Fruit fly (Drosophila melanogaster) whole organism, embryonic: Measurements from ENCODE around the gene CG11382.

Source experiments
- CG1024 ChIP-seq: fragments of 200-800 bp; sonication (Bioruptor generic); IDR thresholded peaks from 2 replicates; pipeline ENCODE4 v1.3.6; 2022; ENCODE audit warnings: missing biosample characterization, missing genetic modification characterization
- CG11398 ChIP-seq: fragments of 200-800 bp; sonication (Bioruptor generic); optimal IDR thresholded peaks from 2 replicates; lab custom pipeline; 2016; ENCODE audit warnings: missing biosample characterization, missing genetic modification characterization
- CG12942 ChIP-seq: fragments of 200-800 bp; sonication (Bioruptor generic); optimal IDR thresholded peaks from 3 replicates; lab custom pipeline; 2016; ENCODE audit warnings: missing biosample characterization, missing genetic modification characterization
- CG13424 ChIP-seq: fragments of 200-800 bp; sonication (Bioruptor generic); optimal IDR thresholded peaks from 2 replicates; lab custom pipeline; 2019; ENCODE audit warnings: missing biosample characterization, mild to moderate bottlenecking, missing genetic modification characterization, moderate library complexity
- CG13775 ChIP-seq: fragments of 200-800 bp; sonication (Bioruptor generic); optimal IDR thresholded peaks from 3 replicates; lab custom pipeline; 2017; ENCODE audit warnings: missing biosample characterization, mild to moderate bottlenecking, missing genetic modification characterization
- CG14667 ChIP-seq: fragments of 200-800 bp; sonication (Bioruptor generic); IDR thresholded peaks from 2 replicates; pipeline ENCODE4 v1.3.6; 2022; ENCODE audit warnings: missing biosample characterization, missing genetic modification characterization
- CG17361 ChIP-seq: fragments of 200-800 bp; sonication (Bioruptor generic); IDR thresholded peaks from 3 replicates; pipeline ENCODE4 v1.3.6; 2022; ENCODE audit warnings: missing biosample characterization, missing genetic modification characterization
- CG1832 ChIP-seq: fragments of 200-800 bp; sonication (Bioruptor generic); optimal IDR thresholded peaks from 2 replicates; lab custom pipeline; 2017; ENCODE audit warnings: missing biosample characterization, mild to moderate bottlenecking, missing genetic modification characterization, inconsistent platforms
- CG18619 ChIP-seq: fragments of 200-800 bp; sonication (Bioruptor generic); optimal IDR thresholded peaks from 3 replicates; lab custom pipeline; 2017; ENCODE audit warnings: missing biosample characterization, mild to moderate bottlenecking, missing genetic modification characterization
- CG2678 ChIP-seq: fragments of 200-800 bp; sonication (Bioruptor generic); optimal IDR thresholded peaks from 3 replicates; lab custom pipeline; 2019; ENCODE audit warnings: missing biosample characterization, mild to moderate bottlenecking, missing genetic modification characterization, moderate library complexity
- CG34376 ChIP-seq: fragments of 200-800 bp; sonication (Bioruptor generic); optimal IDR thresholded peaks from 2 replicates; lab custom pipeline; 2018; ENCODE audit warnings: missing biosample characterization, mild to moderate bottlenecking, missing genetic modification characterization
- CG5180 ChIP-seq: fragments of 200-800 bp; sonication (Bioruptor generic); optimal IDR thresholded peaks from 3 replicates; lab custom pipeline; 2017; ENCODE audit warnings: missing biosample characterization, missing genetic modification characterization, mild to moderate bottlenecking, moderate library complexity, missing genetic modification reagents
- CG6683 ChIP-seq: fragments of 200-800 bp; sonication (Bioruptor generic); optimal IDR thresholded peaks from 2 replicates; lab custom pipeline; 2017; ENCODE audit warnings: missing biosample characterization, mild to moderate bottlenecking, missing genetic modification characterization, missing genetic modification reagents
- CG6813 ChIP-seq: fragments of 200-800 bp; sonication (Bioruptor generic); optimal IDR thresholded peaks from 2 replicates; lab custom pipeline; 2017; ENCODE audit warnings: missing biosample characterization, missing genetic modification characterization, mild to moderate bottlenecking, moderate library complexity, missing genetic modification reagents
- CG8388 ChIP-seq: fragments of 200-800 bp; sonication (Bioruptor generic); optimal IDR thresholded peaks from 2 replicates; lab custom pipeline; 2019; ENCODE audit warnings: missing biosample characterization, mild to moderate bottlenecking, missing genetic modification characterization, moderate library complexity
- Elba2 ChIP-seq: fragments of 200-800 bp; sonication (Bioruptor generic); optimal IDR thresholded peaks from 3 replicates; lab custom pipeline; 2016; ENCODE audit warnings: missing biosample characterization, missing genetic modification characterization
- Ets97D ChIP-seq: fragments of 200-800 bp; sonication (Bioruptor generic); optimal IDR thresholded peaks from 3 replicates; lab custom pipeline; 2016; ENCODE audit warnings: missing biosample characterization, missing genetic modification characterization
- H15 ChIP-seq: fragments of 200-800 bp; sonication (Bioruptor generic); IDR thresholded peaks from 3 replicates; pipeline ENCODE4 v1.3.6; 2022; ENCODE audit warnings: missing biosample characterization, missing genetic modification characterization
- Hr78 ChIP-seq, 2 experiments: fragments of 200-800 bp in 1 of 2; fragments of >200 bp in 1 of 2; sonication (Bioruptor generic) in 1 of 2; optimal IDR thresholded peaks; 2 replicates each; lab custom pipeline; 2017 to 2019; ENCODE audit warnings: missing biosample characterization in 2 of 2, missing genetic modification characterization in 2 of 2, mild to moderate bottlenecking in 1 of 2, moderate library complexity in 1 of 2
- Jarid2 ChIP-seq: fragments of 200-800 bp; sonication (Bioruptor generic); optimal IDR thresholded peaks from 3 replicates; lab custom pipeline; 2017; ENCODE audit warnings: mild to moderate bottlenecking, missing biosample characterization, missing genetic modification reagents, missing genetic modification characterization
- Med ChIP-seq: fragments of 200-800 bp; sonication (Bioruptor generic); peaks from one replicate; lab custom pipeline; 2016; ENCODE audit warnings: missing biosample characterization, missing genetic modification characterization, mild to moderate bottlenecking, inconsistent platforms, moderate library complexity
- NC2α ChIP-seq: fragments of 200-800 bp; sonication (Bioruptor generic); optimal IDR thresholded peaks from 2 replicates; lab custom pipeline; 2016; ENCODE audit warnings: missing biosample characterization, missing genetic modification characterization
- Neu2 ChIP-seq: fragments of 200-800 bp; sonication (Bioruptor generic); optimal IDR thresholded peaks from 3 replicates; lab custom pipeline; 2016; ENCODE audit warnings: missing biosample characterization, missing genetic modification characterization, borderline replicate concordance
- Opbp ChIP-seq: fragments of 200-800 bp; sonication (Bioruptor generic); IDR thresholded peaks from 3 replicates; pipeline ENCODE4 v1.3.6; 2022; ENCODE audit warnings: missing biosample characterization, missing genetic modification characterization; ENCODE audit not compliant: partially characterized antibody
- PHDP ChIP-seq: fragments of 200-800 bp; sonication (Bioruptor generic); optimal IDR thresholded peaks from 3 replicates; lab custom pipeline; 2018; ENCODE audit warnings: missing biosample characterization, mild to moderate bottlenecking, missing genetic modification characterization, moderate library complexity
- ash1 ChIP-seq: fragments of 200-800 bp; sonication (Bioruptor generic); optimal IDR thresholded peaks from 2 replicates; lab custom pipeline; 2018; ENCODE audit warnings: missing biosample characterization, mild to moderate bottlenecking, missing genetic modification characterization
- bowl ChIP-seq: fragments of 200-800 bp; sonication (Bioruptor generic); IDR thresholded peaks from 2 replicates; pipeline ENCODE4 v1.3.6; 2022; ENCODE audit warnings: missing biosample characterization, missing genetic modification characterization
- cas ChIP-seq: fragments of 200-800 bp; sonication (Bioruptor generic); IDR thresholded peaks from 2 replicates; pipeline ENCODE4 v1.3.6; 2022; ENCODE audit warnings: missing biosample characterization, missing genetic modification characterization
- crol ChIP-seq: fragments of 200-800 bp; sonication (Bioruptor generic); IDR thresholded peaks from 2 replicates; pipeline ENCODE4 v1.3.6; 2022; ENCODE audit warnings: missing biosample characterization, missing genetic modification characterization
- ewg ChIP-seq: fragments of 200-800 bp; sonication (Bioruptor generic); optimal IDR thresholded peaks from 3 replicates; lab custom pipeline; 2017; ENCODE audit warnings: mild to moderate bottlenecking, missing biosample characterization, missing genetic modification reagents, missing genetic modification characterization
- gsb ChIP-seq: fragments of 200-800 bp; sonication (Bioruptor generic); IDR thresholded peaks from 2 replicates; pipeline ENCODE4 v1.3.6; 2022; ENCODE audit warnings: missing biosample characterization, missing genetic modification characterization
- jigr1 ChIP-seq: fragments of 200-800 bp; sonication (Bioruptor generic); IDR thresholded peaks from 3 replicates; pipeline ENCODE4 v1.3.6; 2022; ENCODE audit warnings: missing biosample characterization, missing genetic modification characterization
- jing ChIP-seq: fragments of 200-800 bp; sonication (Bioruptor generic); optimal IDR thresholded peaks from 2 replicates; lab custom pipeline; 2018; ENCODE audit warnings: missing biosample characterization, mild to moderate bottlenecking, missing genetic modification characterization
- knrl ChIP-seq: fragments of 200-800 bp; sonication (Bioruptor generic); IDR thresholded peaks from 3 replicates; pipeline ENCODE4 v1.3.6; 2022; ENCODE audit warnings: missing biosample characterization, missing genetic modification characterization; ENCODE audit not compliant: partially characterized antibody
- lilli ChIP-seq: fragments of 200-800 bp; sonication (Bioruptor generic); optimal IDR thresholded peaks from 3 replicates; lab custom pipeline; 2016; ENCODE audit warnings: missing biosample characterization, missing genetic modification characterization
- lov ChIP-seq, 2 experiments: fragments of 200-800 bp in 1 of 2; fragments of >200 bp in 1 of 2; sonication (Bioruptor generic) in 1 of 2; IDR thresholded peaks in 1 of 2; optimal IDR thresholded peaks in 1 of 2; 2 replicates in 1 of 2; 3 replicates in 1 of 2; pipeline versions ENCODE4 v1.3.6 to Lab custom; 2017 to 2022; ENCODE audit warnings: missing biosample characterization in 1 of 2, missing genetic modification characterization in 1 of 2
- mld ChIP-seq: fragments of 200-800 bp; sonication (Bioruptor generic); IDR thresholded peaks from 3 replicates; pipeline ENCODE4 v1.3.6; 2022; ENCODE audit warnings: missing biosample characterization, missing genetic modification characterization; ENCODE audit not compliant: partially characterized antibody
- nerfin-1 ChIP-seq: fragments of 200-800 bp; sonication (Bioruptor generic); optimal IDR thresholded peaks from 3 replicates; lab custom pipeline; 2019; ENCODE audit warnings: missing biosample characterization, mild to moderate bottlenecking, missing genetic modification characterization, moderate library complexity
- odd ChIP-seq: fragments of 200-800 bp; sonication (Bioruptor generic); optimal IDR thresholded peaks from 2 replicates; lab custom pipeline; 2017; ENCODE audit warnings: missing biosample characterization, mild to moderate bottlenecking, missing genetic modification characterization
- pb ChIP-seq: fragments of 200-800 bp; sonication (Bioruptor generic); optimal IDR thresholded peaks from 3 replicates; lab custom pipeline; 2016; ENCODE audit warnings: missing biosample characterization, missing genetic modification characterization
- pnt ChIP-seq: fragments of 200-800 bp; sonication (Bioruptor generic); optimal IDR thresholded peaks from 3 replicates; lab custom pipeline; 2016; ENCODE audit warnings: missing biosample characterization, missing genetic modification characterization
- prd ChIP-seq, 3 experiments: fragments of >200 bp in 2 of 3; fragments of 200-800 bp in 1 of 3; sonication (Bioruptor generic) in 1 of 3; optimal IDR thresholded peaks in 2 of 3; IDR thresholded peaks in 1 of 3; 2 replicates in 2 of 3; 3 replicates in 1 of 3; pipeline versions ENCODE4 v1.3.6 to Lab custom; 2017 to 2022; ENCODE audit warnings: missing biosample characterization in 1 of 3, missing genetic modification characterization in 1 of 3
- pum ChIP-seq: fragments of 200-800 bp; sonication (Bioruptor generic); optimal IDR thresholded peaks from 2 replicates; lab custom pipeline; 2016; ENCODE audit warnings: missing biosample characterization, missing genetic modification characterization
- pzg ChIP-seq: fragments of 200-800 bp; sonication (Bioruptor generic); optimal IDR thresholded peaks from 3 replicates; lab custom pipeline; 2018; ENCODE audit warnings: missing biosample characterization, mild to moderate bottlenecking, missing genetic modification characterization, moderate library complexity
- row ChIP-seq: fragments of 200-800 bp; sonication (Bioruptor generic); IDR thresholded peaks from 3 replicates; pipeline ENCODE4 v1.3.6; 2022; ENCODE audit warnings: missing biosample characterization, missing genetic modification characterization
- sens-2 ChIP-seq: fragments of 200-800 bp; sonication (Bioruptor generic); IDR thresholded peaks from 2 replicates; pipeline ENCODE4 v1.3.6; 2022; ENCODE audit warnings: missing biosample characterization, missing genetic modification characterization
- ssp ChIP-seq: fragments of 200-800 bp; sonication (Bioruptor generic); IDR thresholded peaks from 2 replicates; pipeline ENCODE4 v1.3.6; 2022; ENCODE audit warnings: missing biosample characterization, missing genetic modification characterization
- ttk ChIP-seq: fragments of 200-800 bp; sonication (Bioruptor generic); IDR thresholded peaks from 2 replicates; pipeline ENCODE4 v2.1.2; 2022; ENCODE audit warnings: missing biosample characterization, missing genetic modification characterization
- vfl ChIP-seq: fragments of 200-800 bp; sonication (Bioruptor generic); optimal IDR thresholded peaks from 2 replicates; lab custom pipeline; 2016; ENCODE audit warnings: missing biosample characterization, missing genetic modification characterization
- vnd ChIP-seq: fragments of 200-800 bp; sonication (Bioruptor generic); IDR thresholded peaks from 3 replicates; pipeline ENCODE4 v1.3.6; 2022; ENCODE audit warnings: missing biosample characterization, missing genetic modification characterization; ENCODE audit not compliant: partially characterized antibody

Gene CG11382

DNA sequence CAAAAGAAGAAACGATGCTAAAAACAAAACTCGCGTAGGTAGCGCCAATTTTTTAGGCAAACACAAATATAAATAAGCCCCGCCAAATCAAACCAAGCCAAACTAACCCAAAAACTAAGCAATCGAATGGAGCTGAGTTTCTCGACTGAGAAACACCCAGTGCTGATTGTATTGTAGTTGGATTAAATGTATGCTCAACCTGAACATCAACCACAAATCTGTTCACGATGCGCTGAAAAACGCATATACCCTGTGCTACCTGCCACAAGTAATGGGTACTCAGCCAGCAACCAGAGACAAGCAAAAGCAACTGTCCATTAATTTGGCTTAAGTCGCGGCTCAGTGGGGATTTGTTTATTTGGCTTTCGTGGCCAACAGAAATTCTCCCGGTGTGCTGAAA, 50.6 kb downstream of the CG11382 start (continued):
- TF ChIP-seq Opbp (GFP tag; lab: Robert Waterston, UW): no peak
- TF ChIP-seq Jarid2 (GFP tag; lab: Kevin White, UChicago): no peak
- TF ChIP-seq CG5180: no peak
- no peak for TF ChIP-seq vfl
- peak; percentile 5 for TF ChIP-seq pum (GFP tag; lab: Kevin White, UChicago)
- TF ChIP-seq Med (GFP tag; lab: Kevin White, UChicago): peak; percentile 91
- TF ChIP-seq ewg: no peak
- TF ChIP-seq prd (optimal IDR thresholded peaks at IDR 0.05; lab: Kevin White, UChicago): no peak
- no peak for TF ChIP-seq prd (GFP tag; IDR thresholded peaks at IDR 0.05; lab: Robert Waterston, UW)
- no peak for TF ChIP-seq knrl (GFP tag; lab: Robert Waterston, UW)
- no peak for TF ChIP-seq Ets97D (GFP tag; lab: Kevin White, UChicago)
- no peak for TF ChIP-seq NC2α
- no peak for TF ChIP-seq CG1832 (GFP tag; lab: Kevin White, UChicago)
- no peak for TF ChIP-seq CG17361 (GFP tag; lab: Robert Waterston, UW)
- TF ChIP-seq CG14667 (GFP tag; lab: Robert Waterston, UW): no peak
- TF ChIP-seq Elba2: no peak
- no peak for TF ChIP-seq CG11398 (GFP tag; lab: Kevin White, UChicago)
- no peak for TF ChIP-seq CG6683 (GFP tag; lab: Kevin White, UChicago)
- peak; percentile 34 for TF ChIP-seq lilli (GFP tag; lab: Kevin White, UChicago)
- no peak for TF ChIP-seq CG8388 (GFP tag; lab: Kevin White, UChicago)
- no peak for TF ChIP-seq CG13775 (GFP tag; lab: Kevin White, UChicago)
- no peak for TF ChIP-seq ash1 (GFP tag; lab: Kevin White, UChicago)
- TF ChIP-seq jing (GFP tag; lab: Kevin White, UChicago): no peak
- TF ChIP-seq odd: no peak
- TF ChIP-seq CG12942 (GFP tag; lab: Kevin White, UChicago): no peak
- TF ChIP-seq Neu2 (GFP tag; lab: Kevin White, UChicago): no peak
- no peak for TF ChIP-seq sens-2 (GFP tag; lab: Robert Waterston, UW)
- TF ChIP-seq CG2678 (tag; lab: Kevin White, UChicago): peak; percentile 46
- TF ChIP-seq lov (optimal IDR thresholded peaks at IDR 0.05; lab: Kevin White, UChicago): no peak
- TF ChIP-seq lov (GFP tag; IDR thresholded peaks at IDR 0.05; lab: Robert Waterston, UW): no peak
- TF ChIP-seq cas (GFP tag; lab: Robert Waterston, UW): no peak
- TF ChIP-seq CG34376 (GFP tag; lab: Kevin White, UChicago): no peak
- no peak for TF ChIP-seq crol (GFP tag; lab: Robert Waterston, UW)
- TF ChIP-seq pb: no peak
- peak; percentile 2 for TF ChIP-seq CG13424 (tag; lab: Kevin White, UChicago)
- TF ChIP-seq CG6813 (GFP tag; lab: Kevin White, UChicago): no peak
- no peak for TF ChIP-seq ssp
- no peak for TF ChIP-seq jigr1 (GFP tag; lab: Robert Waterston, UW)
- TF ChIP-seq gsb: no peak
- no peak for TF ChIP-seq bowl (GFP tag; lab: Robert Waterston, UW)
- no peak for TF ChIP-seq CG18619 (GFP tag; lab: Kevin White, UChicago)
- TF ChIP-seq PHDP (tag; lab: Kevin White, UChicago): peak; percentile 5
- TF ChIP-seq Hr78 (GFP tag; optimal IDR thresholded peaks at IDR 0.05; lab: Kevin White, UChicago): no peak
- no peak for TF ChIP-seq nerfin-1 (tag; lab: Kevin White, UChicago)
- TF ChIP-seq vnd (GFP tag; lab: Robert Waterston, UW): no peak
- no peak for TF ChIP-seq pnt (GFP tag; lab: Kevin White, UChicago)
- TF ChIP-seq H15 (GFP tag; lab: Robert Waterston, UW): no peak
- TF ChIP-seq pzg: no peak
- TF ChIP-seq CG1024 (GFP tag; lab: Robert Waterston, UW): no peak
- TF ChIP-seq row (GFP tag; lab: Robert Waterston, UW): peak; percentile 61
- TF ChIP-seq ttk (GFP tag; lab: Robert Waterston, UW): no peak
- TF ChIP-seq mld (GFP tag; lab: Robert Waterston, UW): no peak
